Worm (Caenorhabditis elegans): Measurements from ENCODE around the gene flh-2.

DNA sequence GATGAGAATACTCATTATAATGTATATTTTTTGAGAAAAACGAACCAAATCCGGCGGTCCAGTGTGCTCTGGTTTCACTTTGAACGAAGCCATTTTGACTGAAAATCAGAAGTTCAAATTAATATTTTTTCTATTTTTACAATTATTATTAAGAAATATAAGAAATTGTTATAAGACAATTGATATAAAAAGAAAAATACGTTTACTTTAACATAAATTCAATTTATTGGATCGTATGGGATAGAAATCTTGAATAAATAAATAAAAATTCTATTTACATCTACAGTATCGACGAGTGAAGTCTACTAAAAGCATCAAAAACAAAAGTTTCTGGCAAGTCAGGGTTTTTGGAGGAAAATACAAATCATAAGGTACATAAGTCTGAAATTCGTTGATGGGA is 8.3 kb downstream of the flh-2 start, which contains the start of gene C27F2.4:
- TF ChIP-seq ceh-30 (tag; optimal IDR thresholded peaks at IDR 0.05) (no peak), ceh-24 (tag; optimal IDR thresholded peaks at IDR 0.05) (no peak), pqm-1 (tag; optimal IDR thresholded peaks at IDR 0.05) (no peak), nhr-232 (tag; optimal IDR thresholded peaks at IDR 0.05) (no peak), elt-4 (tag; optimal IDR thresholded peaks at IDR 0.05) (no peak), nfya-1 (tag; optimal IDR thresholded peaks at IDR 0.05) (no peak), gmeb-2 (tag; optimal IDR thresholded peaks at IDR 0.05) (no peak), ama-1 (optimal IDR thresholded peaks at IDR 0.05) (no peak), nhr-11 (tag; optimal IDR thresholded peaks at IDR 0.05) (no peak)
